Worm (Caenorhabditis elegans) whole organism, L4 larva: Measurements from ENCODE around the gene M70.2.

Experiments used
- F49E8.2 ChIP-seq: sonication (generic microtip); optimal IDR thresholded peaks from 2 replicates; lab custom pipeline; 2016; ENCODE audit warnings: missing compliant biosample characterization, mild to moderate bottlenecking, missing genetic modification characterization, borderline replicate concordance
- ama-1 ChIP-seq: fragments of 150-350 bp; optimal IDR thresholded peaks from 2 replicates; lab custom pipeline; 2014; ENCODE audit warnings: inconsistent platforms, mixed read lengths
- ceh-28 ChIP-seq: fragments of 150-350 bp; optimal IDR thresholded peaks from 2 replicates; lab custom pipeline; 2014; ENCODE audit warnings: missing biosample characterization, missing genetic modification reagents, missing genetic modification characterization
- lim-7 ChIP-seq: fragments of 200-800 bp; sonication (Bioruptor generic); IDR thresholded peaks from 2 replicates; pipeline ENCODE4 v1.3.6; 2022; ENCODE audit warnings: missing genetic modification characterization, missing compliant biosample characterization
- lin-13 ChIP-seq: fragments of 150-350 bp; optimal IDR thresholded peaks from 2 replicates; lab custom pipeline; 2014; ENCODE audit warnings: missing biosample characterization, missing genetic modification reagents, missing genetic modification characterization
- nhr-11 ChIP-seq: fragments of 150-350 bp; optimal IDR thresholded peaks from 2 replicates; lab custom pipeline; 2014; ENCODE audit warnings: missing biosample characterization, missing genetic modification characterization
- nhr-237 ChIP-seq: sonication (generic microtip); optimal IDR thresholded peaks from 2 replicates; lab custom pipeline; 2017; ENCODE audit warnings: missing biosample characterization, missing genetic modification characterization
- nhr-28 ChIP-seq: fragments of 150-350 bp; optimal IDR thresholded peaks from 2 replicates; lab custom pipeline; 2014; ENCODE audit warnings: missing biosample characterization, missing genetic modification characterization
- pqm-1 ChIP-seq: sonication (generic microtip); optimal IDR thresholded peaks from 2 replicates; lab custom pipeline; 2017; ENCODE audit warnings: missing biosample characterization, missing genetic modification characterization
- unc-130 ChIP-seq: sonication (generic microtip); optimal IDR thresholded peaks from 2 replicates; lab custom pipeline; 2016; ENCODE audit warnings: missing genetic modification reagents, missing genetic modification characterization, missing compliant biosample characterization
- unc-39 ChIP-seq: sonication (generic microtip); optimal IDR thresholded peaks from 2 replicates; lab custom pipeline; 2017; ENCODE audit warnings: missing biosample characterization, missing genetic modification characterization
- unc-62 ChIP-seq, 3 experiments: fragments of 150-350 bp in 1 of 3; sonication (generic microtip); optimal IDR thresholded peaks in 2 of 3; peaks in 1 of 3; 1 replicate in 1 of 3; 2 replicates in 2 of 3; lab custom pipeline; 2014 to 2017; ENCODE audit warnings: missing biosample characterization in 3 of 3, missing genetic modification characterization in 3 of 3, missing genetic modification reagents in 3 of 3, missing genotype in 1 of 3
- ztf-7 ChIP-seq: fragments of 150-350 bp; optimal IDR thresholded peaks from 2 replicates; lab custom pipeline; 2014; ENCODE audit warnings: missing biosample characterization, missing genetic modification characterization

- TF ChIP-seq lin-13 (GFP tag; lab: Kevin White, UChicago) (no peak), F49E8.2 (tag; lab: Kevin White, UChicago) (no peak), nhr-11 (tag; lab: Kevin White, UChicago) (no peak), nhr-237 (no peak), unc-39 (tag; lab: Kevin White, UChicago) (no peak), lim-7 (GFP tag; lab: Robert Waterston, UW) (no peak), unc-62 (GFP tag; optimal IDR thresholded peaks at IDR 0.05 in 1 of 2; lab: Kevin White, UChicago) (no peak), unc-62 (tag; optimal IDR thresholded peaks at IDR 0.05; lab: Kevin White, UChicago) (no peak), pqm-1 (tag; lab: Kevin White, UChicago) (no peak), unc-130 (no peak), nhr-28 (tag; lab: Kevin White, UChicago) (no peak), ceh-28 (tag; lab: Kevin White, UChicago) (no peak), ztf-7 (tag; lab: Kevin White, UChicago) (no peak), ama-1 (lab: Kevin White, UChicago) (no peak)
These were observed 19.7 kb upstream of the M70.2 start for ce11 chrIV:2223144-2223543.
